Fruit fly (Drosophila melanogaster): Measurements from ENCODE around the gene CG13786.

The CG13786 gene

dm6 chr2L:7261989-7262388 is 9.2 kb upstream of the CG13786 start (continued):
- TF ChIP-seq Hr39 (optimal IDR thresholded peaks at IDR 0.05) (no peak), lola (GFP tag; optimal IDR thresholded peaks at IDR 0.05) (peak in 1 of 3 experiments; percentile 72), az2 (GFP tag; optimal IDR thresholded peaks at IDR 0.05) (peak; percentile 64), pho (GFP tag; optimal IDR thresholded peaks at IDR 0.05) (no peak), nerfin-1 (tag; optimal IDR thresholded peaks at IDR 0.05) (peak; percentile 58), ken (GFP tag; IDR thresholded peaks at IDR 0.05) (peak; percentile 47; the same call in 1 of the 3 replicates), rib (GFP tag; IDR thresholded peaks at IDR 0.05) (no peak), CG10979 (tag; optimal IDR thresholded peaks at IDR 0.05) (peak; percentile 78), CG6813 (GFP tag; optimal IDR thresholded peaks at IDR 0.05) (peak; percentile 27), CG10366 (GFP tag; IDR thresholded peaks at IDR 0.05) (peak; percentile 37), Oaz (GFP tag; IDR thresholded peaks at IDR 0.05) (no peak), btn (GFP tag; optimal IDR thresholded peaks at IDR 0.05) (no peak), croc (GFP tag; conservative IDR thresholded peaks at IDR 0.05) (peak; percentile 59; the same call in 2 of the 3 replicates), CG17361 (GFP tag; IDR thresholded peaks at IDR 0.05) (peak; percentile 66), Bgb (GFP tag; IDR thresholded peaks at IDR 0.05; ENCODE audit: partially characterized antibody) (no peak), HLHmδ (GFP tag; optimal IDR thresholded peaks at IDR 0.05) (no peak), Hmr (GFP tag; optimal IDR thresholded peaks at IDR 0.05) (no peak), CG3995 (GFP tag; optimal IDR thresholded peaks at IDR 0.05) (no peak), org-1 (GFP tag; optimal IDR thresholded peaks at IDR 0.05) (peak; percentile 35), NC2α (GFP tag; optimal IDR thresholded peaks at IDR 0.05) (no peak), CG3065 (GFP tag; optimal IDR thresholded peaks at IDR 0.05) (peak; percentile 10), CG17186 (GFP tag; optimal IDR thresholded peaks at IDR 0.05) (no peak), CG31224 (GFP tag; IDR thresholded peaks at IDR 0.05) (no peak), NK7.1 (GFP tag; optimal IDR thresholded peaks at IDR 0.05) (no peak), knrl (GFP tag; IDR thresholded peaks at IDR 0.05; ENCODE audit: partially characterized antibody) (no peak), tna (GFP tag; IDR thresholded peaks at IDR 0.05; ENCODE audit: partially characterized antibody) (no peak), ATbp (GFP tag; optimal IDR thresholded peaks at IDR 0.05) (peak; percentile 73), run (tag; optimal IDR thresholded peaks at IDR 0.05) (no peak), CG8290 (GFP tag; optimal IDR thresholded peaks at IDR 0.05) (peak; percentile 1), CG8290 (tag; optimal IDR thresholded peaks at IDR 0.05) (peak in 1 of 2 experiments; percentile 11), pita (GFP tag; optimal IDR thresholded peaks at IDR 0.05) (no peak), CG14050 (GFP tag; IDR thresholded peaks at IDR 0.05) (no peak), CG30020 (tag; optimal IDR thresholded peaks at IDR 0.05) (no peak), CG2202 (tag; optimal IDR thresholded peaks at IDR 0.05) (peak; percentile 68), onecut (GFP tag; IDR thresholded peaks at IDR 0.05) (peak; percentile 40; the same call in 1 of the 2 replicates), CG9437 (GFP tag; optimal IDR thresholded peaks at IDR 0.05) (peak; percentile 13), CG14667 (GFP tag; IDR thresholded peaks at IDR 0.05) (no peak), Hand (GFP tag; optimal IDR thresholded peaks at IDR 0.05) (no peak), Bteb2 (GFP tag; optimal IDR thresholded peaks at IDR 0.05) (no peak), vnd (GFP tag; IDR thresholded peaks at IDR 0.05; ENCODE audit: partially characterized antibody) (no peak), CG15011 (GFP tag; optimal IDR thresholded peaks at IDR 0.05) (no peak), slp2 (GFP tag; optimal IDR thresholded peaks at IDR 0.05) (peak; percentile 59), CG14441 (GFP tag; IDR thresholded peaks at IDR 0.05) (no peak), Drgx (GFP tag; IDR thresholded peaks at IDR 0.05) (no peak), CG6791 (GFP tag; IDR thresholded peaks at IDR 0.05; ENCODE audit: partially characterized antibody) (no peak), CG4617 (GFP tag; optimal IDR thresholded peaks at IDR 0.05; ENCODE audit: borderline replicate concordance) (no peak), Hr51 (GFP tag; optimal IDR thresholded peaks at IDR 0.05) (peak in 1 of 2 experiments; percentile 39), CG17385 (GFP tag; optimal IDR thresholded peaks at IDR 0.05) (peak; percentile 59), CG13894 (tag; optimal IDR thresholded peaks at IDR 0.05) (no peak), kah (GFP tag; optimal IDR thresholded peaks at IDR 0.05) (peak; percentile 24), Ssrp (tag; optimal IDR thresholded peaks at IDR 0.05) (peak; percentile 62)
